Fruit fly (Drosophila melanogaster) whole organism, embryonic: ENCODE measurements around the gene Cog3.

Experiments
- BEAF-32 ChIP-seq: fragments of 200-800 bp; sonication (Bioruptor generic); optimal IDR thresholded peaks from 3 replicates; lab custom pipeline; 2017; ENCODE audit warnings: missing biosample characterization, missing genetic modification characterization, mild to moderate bottlenecking, moderate library complexity, missing genetic modification reagents
- C15 ChIP-seq: fragments of 200-800 bp; sonication (Bioruptor generic); IDR thresholded peaks from 3 replicates; pipeline ENCODE4 v1.3.6; 2022; ENCODE audit warnings: missing biosample characterization, missing genetic modification characterization
- CG12071 ChIP-seq: fragments of 200-800 bp; sonication (Bioruptor generic); optimal IDR thresholded peaks from 3 replicates; lab custom pipeline; 2018; ENCODE audit warnings: missing biosample characterization, mild to moderate bottlenecking, missing genetic modification characterization
- CG12104 ChIP-seq: fragments of 200-800 bp; sonication (Bioruptor generic); optimal IDR thresholded peaks from 3 replicates; lab custom pipeline; 2016; ENCODE audit warnings: missing biosample characterization, missing genetic modification characterization
- CG12219 ChIP-seq: fragments of 200-800 bp; sonication (Bioruptor generic); optimal IDR thresholded peaks from 3 replicates; lab custom pipeline; 2018; ENCODE audit warnings: missing biosample characterization, mild to moderate bottlenecking, missing genetic modification characterization
- CG13287 ChIP-seq: fragments of 200-800 bp; sonication (Bioruptor generic); IDR thresholded peaks from 2 replicates; pipeline ENCODE4 v1.3.6; 2022; ENCODE audit warnings: missing biosample characterization, missing genetic modification characterization; ENCODE audit not compliant: partially characterized antibody
- CG13894 ChIP-seq: fragments of 200-800 bp; sonication (Bioruptor generic); optimal IDR thresholded peaks from 3 replicates; lab custom pipeline; 2018; ENCODE audit warnings: missing biosample characterization, mild to moderate bottlenecking, missing genetic modification characterization, moderate library complexity
- CG14014 ChIP-seq: fragments of 200-800 bp; sonication (Bioruptor generic); IDR thresholded peaks from 2 replicates; pipeline ENCODE4 v1.3.6; 2022; ENCODE audit warnings: missing biosample characterization, missing genetic modification characterization
- CG15073 ChIP-seq: fragments of 200-800 bp; sonication (Bioruptor generic); optimal IDR thresholded peaks from 2 replicates; lab custom pipeline; 2016; ENCODE audit warnings: missing biosample characterization, missing genetic modification characterization
- CG15479 ChIP-seq: fragments of 200-800 bp; sonication (Bioruptor generic); optimal IDR thresholded peaks from 3 replicates; lab custom pipeline; 2019; ENCODE audit warnings: missing biosample characterization, mild to moderate bottlenecking, missing genetic modification characterization, moderate library complexity
- CG15514 ChIP-seq: fragments of 200-800 bp; sonication (Bioruptor generic); optimal IDR thresholded peaks from 3 replicates; lab custom pipeline; 2017; ENCODE audit warnings: missing biosample characterization, missing genetic modification characterization, mild to moderate bottlenecking, moderate library complexity, missing genetic modification reagents
- CG15696 ChIP-seq: fragments of 200-800 bp; sonication (Bioruptor generic); optimal IDR thresholded peaks from 2 replicates; lab custom pipeline; 2019; ENCODE audit warnings: missing biosample characterization, mild to moderate bottlenecking, missing genetic modification characterization, moderate library complexity
- CG17361 ChIP-seq: fragments of 200-800 bp; sonication (Bioruptor generic); IDR thresholded peaks from 3 replicates; pipeline ENCODE4 v1.3.6; 2022; ENCODE audit warnings: missing biosample characterization, missing genetic modification characterization
- CG18011 ChIP-seq: fragments of 200-800 bp; sonication (Bioruptor generic); optimal IDR thresholded peaks from 2 replicates; lab custom pipeline; 2017; ENCODE audit warnings: missing biosample characterization, missing genetic modification characterization, mild to moderate bottlenecking, moderate library complexity, missing genotype
- CG3065 ChIP-seq: fragments of 200-800 bp; sonication (Bioruptor generic); optimal IDR thresholded peaks from 2 replicates; lab custom pipeline; 2016; ENCODE audit warnings: missing biosample characterization, missing genetic modification characterization
- CG31365 ChIP-seq: fragments of 200-800 bp; sonication (Bioruptor generic); optimal IDR thresholded peaks from 2 replicates; lab custom pipeline; 2018; ENCODE audit warnings: missing biosample characterization, mild to moderate bottlenecking, missing genetic modification characterization
- CG34422 ChIP-seq: fragments of 200-800 bp; sonication (Bioruptor generic); IDR thresholded peaks from 3 replicates; pipeline ENCODE4 v1.3.6; 2022; ENCODE audit warnings: missing biosample characterization, missing genetic modification characterization
- CG3995 ChIP-seq: fragments of 200-800 bp; sonication (Bioruptor generic); optimal IDR thresholded peaks from 3 replicates; lab custom pipeline; 2016; ENCODE audit warnings: missing biosample characterization, missing genetic modification characterization
- CG4328 ChIP-seq: fragments of 200-800 bp; sonication (Bioruptor generic); optimal IDR thresholded peaks from 3 replicates; lab custom pipeline; 2017; ENCODE audit warnings: missing biosample characterization, missing genetic modification reagents, missing genetic modification characterization
- CG4424 ChIP-seq: fragments of 200-800 bp; sonication (Bioruptor generic); optimal IDR thresholded peaks from 3 replicates; lab custom pipeline; 2016; ENCODE audit warnings: missing biosample characterization, missing genetic modification characterization
- CG6765 ChIP-seq: fragments of 200-800 bp; sonication (Bioruptor generic); optimal IDR thresholded peaks from 3 replicates; lab custom pipeline; 2017; ENCODE audit warnings: missing biosample characterization, mild to moderate bottlenecking, missing genetic modification characterization
- CG6791 ChIP-seq: fragments of 200-800 bp; sonication (Bioruptor generic); IDR thresholded peaks from 3 replicates; pipeline ENCODE4 v1.3.6; 2022; ENCODE audit warnings: missing biosample characterization, missing genetic modification characterization; ENCODE audit not compliant: partially characterized antibody
- CG7786 ChIP-seq: fragments of 200-800 bp; sonication (Bioruptor generic); optimal IDR thresholded peaks from 2 replicates; lab custom pipeline; 2016; ENCODE audit warnings: missing biosample characterization, missing genetic modification characterization
- CG7839 ChIP-seq: fragments of 200-800 bp; sonication (Bioruptor generic); optimal IDR thresholded peaks from 3 replicates; lab custom pipeline; 2018; ENCODE audit warnings: missing biosample characterization, mild to moderate bottlenecking, missing genetic modification characterization, moderate library complexity
- Dad ChIP-seq: fragments of 200-800 bp; sonication (Bioruptor generic); optimal IDR thresholded peaks from 3 replicates; lab custom pipeline; 2016; ENCODE audit warnings: missing biosample characterization, missing genetic modification characterization
- Eip74EF ChIP-seq, 2 experiments: fragments of 200-800 bp in 1 of 2; fragments of >200 bp in 1 of 2; sonication (Bioruptor generic) in 1 of 2; optimal IDR thresholded peaks; 2 replicates each; lab custom pipeline; 2017 to 2019; ENCODE audit warnings: missing biosample characterization in 2 of 2, missing genetic modification characterization in 2 of 2, mild to moderate bottlenecking in 1 of 2, moderate library complexity in 1 of 2
- Fer2 ChIP-seq: fragments of 200-800 bp; sonication (Bioruptor generic); optimal IDR thresholded peaks from 2 replicates; lab custom pipeline; 2018; ENCODE audit warnings: missing biosample characterization, mild to moderate bottlenecking, missing genetic modification characterization, moderate library complexity
- H2.0 ChIP-seq: fragments of 200-800 bp; sonication (Bioruptor generic); IDR thresholded peaks from 2 replicates; pipeline ENCODE4 v1.3.6; 2022; ENCODE audit warnings: missing biosample characterization, missing genetic modification characterization
- Med ChIP-seq: fragments of 200-800 bp; sonication (Bioruptor generic); peaks from one replicate; lab custom pipeline; 2016; ENCODE audit warnings: missing biosample characterization, missing genetic modification characterization, mild to moderate bottlenecking, inconsistent platforms, moderate library complexity
- Mes4 ChIP-seq: fragments of 200-800 bp; sonication (Bioruptor generic); optimal IDR thresholded peaks from 2 replicates; lab custom pipeline; 2016; ENCODE audit warnings: missing biosample characterization, missing genetic modification characterization
- Myb ChIP-seq: fragments of 200-800 bp; sonication (Bioruptor generic); optimal IDR thresholded peaks from 2 replicates; lab custom pipeline; 2016; ENCODE audit warnings: missing biosample characterization, missing genetic modification characterization
- Nf-YC ChIP-seq: fragments of 200-800 bp; optimal IDR thresholded peaks from 3 replicates; lab custom pipeline; 2019; ENCODE audit warnings: missing biosample characterization, mild to moderate bottlenecking, missing genetic modification characterization, moderate library complexity
- Pdp1 ChIP-seq, 2 experiments: fragments of 200-800 bp; sonication (Bioruptor generic); optimal IDR thresholded peaks; 3 replicates each; lab custom pipeline; 2016; ENCODE audit warnings: missing biosample characterization in 2 of 2, missing genetic modification characterization in 2 of 2, mild to moderate bottlenecking in 1 of 2, moderate library complexity in 1 of 2
- Sry-β ChIP-seq: fragments of 200-800 bp; sonication (Bioruptor generic); optimal IDR thresholded peaks from 2 replicates; lab custom pipeline; 2018; ENCODE audit warnings: missing biosample characterization, mild to moderate bottlenecking, missing genetic modification characterization, moderate library complexity
- cato ChIP-seq: fragments of 200-800 bp; sonication (Bioruptor generic); optimal IDR thresholded peaks from 2 replicates; lab custom pipeline; 2016; ENCODE audit warnings: missing biosample characterization, missing genetic modification characterization, borderline replicate concordance
- dmrt11E ChIP-seq: fragments of 200-800 bp; sonication (Bioruptor generic); optimal IDR thresholded peaks from 3 replicates; lab custom pipeline; 2018; ENCODE audit warnings: missing biosample characterization, mild to moderate bottlenecking, missing genetic modification characterization, moderate library complexity
- ewg ChIP-seq: fragments of 200-800 bp; sonication (Bioruptor generic); optimal IDR thresholded peaks from 3 replicates; lab custom pipeline; 2017; ENCODE audit warnings: mild to moderate bottlenecking, missing biosample characterization, missing genetic modification reagents, missing genetic modification characterization
- exex ChIP-seq: fragments of 200-800 bp; sonication (Bioruptor generic); optimal IDR thresholded peaks from 4 replicates; lab custom pipeline; 2018; ENCODE audit warnings: missing biosample characterization, mild to moderate bottlenecking, missing genetic modification characterization, moderate library complexity
- fd3F ChIP-seq: fragments of 200-800 bp; sonication (Bioruptor generic); optimal IDR thresholded peaks from 2 replicates; lab custom pipeline; 2018; ENCODE audit warnings: missing biosample characterization, mild to moderate bottlenecking, missing genetic modification characterization, moderate library complexity
- gce ChIP-seq: fragments of 200-800 bp; sonication (Bioruptor generic); IDR thresholded peaks from 3 replicates; pipeline ENCODE4 v1.3.6; 2022; ENCODE audit warnings: missing biosample characterization, missing genetic modification characterization
- gsb ChIP-seq: fragments of 200-800 bp; sonication (Bioruptor generic); IDR thresholded peaks from 2 replicates; pipeline ENCODE4 v1.3.6; 2022; ENCODE audit warnings: missing biosample characterization, missing genetic modification characterization
- lola ChIP-seq, 3 experiments: fragments of >200 bp in 2 of 3; fragments of 200-800 bp in 1 of 3; sonication (Bioruptor generic) in 1 of 3; optimal IDR thresholded peaks; 2 replicates each; lab custom pipeline; 2017 to 2019; ENCODE audit warnings: missing biosample characterization in 3 of 3, missing genetic modification characterization in 3 of 3, mild to moderate bottlenecking in 1 of 3, moderate library complexity in 1 of 3
- pho ChIP-seq: fragments of 200-800 bp; sonication (Bioruptor generic); optimal IDR thresholded peaks from 2 replicates; lab custom pipeline; 2016; ENCODE audit warnings: missing biosample characterization, missing genetic modification characterization
- phol ChIP-seq: fragments of 200-800 bp; sonication (Bioruptor generic); optimal IDR thresholded peaks from 3 replicates; lab custom pipeline; 2018; ENCODE audit warnings: missing biosample characterization, mild to moderate bottlenecking, missing genetic modification characterization, moderate library complexity
- pros ChIP-seq: fragments of 200-800 bp; sonication (Bioruptor generic); optimal IDR thresholded peaks from 3 replicates; lab custom pipeline; 2019; ENCODE audit warnings: missing biosample characterization, mild to moderate bottlenecking, missing genetic modification characterization, moderate library complexity
- psq ChIP-seq: fragments of 200-800 bp; sonication (Bioruptor generic); optimal IDR thresholded peaks from 2 replicates; lab custom pipeline; 2017; ENCODE audit warnings: missing biosample characterization, missing genetic modification characterization
- sug ChIP-seq: fragments of 200-800 bp; optimal IDR thresholded peaks from 2 replicates; lab custom pipeline; 2019; ENCODE audit warnings: missing biosample characterization, mild to moderate bottlenecking, missing genetic modification characterization, moderate library complexity
- tap ChIP-seq: fragments of 200-800 bp; optimal IDR thresholded peaks from 3 replicates; lab custom pipeline; 2019; ENCODE audit warnings: missing biosample characterization, mild to moderate bottlenecking, missing genetic modification characterization, moderate library complexity
- trem ChIP-seq: fragments of 200-800 bp; optimal IDR thresholded peaks from 3 replicates; lab custom pipeline; 2019; ENCODE audit warnings: missing biosample characterization, mild to moderate bottlenecking, missing genetic modification characterization, moderate library complexity

The Cog3 gene

dm6 chr2L:3457007-3457406 lies at the start of gene Cog3, which contains the start of gene Sec5 (continued):
- TF ChIP-seq CG6791 (GFP tag; lab: Robert Waterston, UW): no peak
- TF ChIP-seq CG18011: peak; percentile 29
- peak; percentile 66 for TF ChIP-seq Fer2 (tag; lab: Kevin White, UChicago)
- TF ChIP-seq CG13287 (GFP tag; lab: Robert Waterston, UW): peak; percentile 21; the same call in 1 of the 2 replicates
- TF ChIP-seq CG13894 (tag; lab: Kevin White, UChicago): no peak
- peak; percentile 30 for TF ChIP-seq CG7786 (GFP tag; lab: Kevin White, UChicago)
- TF ChIP-seq phol: peak; percentile 87
- no peak; the same call in 1 of the 3 replicates for TF ChIP-seq CG17361 (GFP tag; lab: Robert Waterston, UW)
- TF ChIP-seq CG4328: peak; percentile 63
- TF ChIP-seq Pdp1 (GFP tag; optimal IDR thresholded peaks at IDR 0.05; lab: Kevin White, UChicago): peak; percentile 22 to 71
- TF ChIP-seq CG12071 (GFP tag; lab: Kevin White, UChicago): no peak
- TF ChIP-seq trem (tag; lab: Kevin White, UChicago): peak; percentile 83
- TF ChIP-seq gsb (GFP tag; lab: Robert Waterston, UW): no peak
- TF ChIP-seq CG15479: no peak
- no peak for TF ChIP-seq CG15073 (GFP tag; lab: Kevin White, UChicago)
- peak; percentile 82 for TF ChIP-seq CG34422 (GFP tag; lab: Robert Waterston, UW)
- TF ChIP-seq CG12104 (GFP tag; lab: Kevin White, UChicago): peak; percentile 58
- peak; percentile 100 for TF ChIP-seq Sry-β (GFP tag; lab: Kevin White, UChicago)
- TF ChIP-seq CG7839 (tag; lab: Kevin White, UChicago): no peak
- TF ChIP-seq CG14014 (GFP tag; lab: Robert Waterston, UW): peak; percentile 47; the same call in 1 of the 2 replicates
- peak; percentile 29 for TF ChIP-seq pho (GFP tag; lab: Kevin White, UChicago)
- no peak for TF ChIP-seq Myb (GFP tag; lab: Kevin White, UChicago)
- TF ChIP-seq exex (tag; lab: Kevin White, UChicago): no peak
- no peak for TF ChIP-seq pros
- TF ChIP-seq H2.0 (GFP tag; lab: Robert Waterston, UW): peak; percentile 23; the same call in 1 of the 2 replicates
- peak; percentile 75 for TF ChIP-seq Nf-YC (tag; lab: Kevin White, UChicago)
- TF ChIP-seq Eip74EF (GFP tag; optimal IDR thresholded peaks at IDR 0.05; lab: Kevin White, UChicago): no peak
- no peak for TF ChIP-seq CG3065 (GFP tag; lab: Kevin White, UChicago)
- no peak for TF ChIP-seq C15 (GFP tag; lab: Robert Waterston, UW)
- TF ChIP-seq CG15696: peak; percentile 69
- peak; percentile 70 for TF ChIP-seq CG4424 (GFP tag; lab: Kevin White, UChicago)
- peak; percentile 89 for TF ChIP-seq Med (GFP tag; lab: Kevin White, UChicago)
- TF ChIP-seq CG15514 (GFP tag; lab: Kevin White, UChicago): peak; percentile 74
- TF ChIP-seq CG12219: no peak
- peak; percentile 81 for TF ChIP-seq sug (tag; lab: Kevin White, UChicago)
- no peak for TF ChIP-seq CG6765
- TF ChIP-seq lola (GFP tag; optimal IDR thresholded peaks at IDR 0.05; lab: Kevin White, UChicago): peak in 1 of 3 experiments; percentile 59
- TF ChIP-seq tap (tag; lab: Kevin White, UChicago): no peak
- peak; percentile 7 for TF ChIP-seq cato (GFP tag; lab: Kevin White, UChicago)
- TF ChIP-seq BEAF-32: peak; percentile 24
- TF ChIP-seq CG31365: no peak
- TF ChIP-seq ewg (GFP tag; lab: Kevin White, UChicago): no peak
- TF ChIP-seq gce (GFP tag; lab: Robert Waterston, UW): no peak
- peak; percentile 31 for TF ChIP-seq CG3995 (GFP tag; lab: Kevin White, UChicago)
- TF ChIP-seq fd3F (GFP tag; lab: Kevin White, UChicago): peak; percentile 34
- peak; percentile 14 for TF ChIP-seq psq (GFP tag; lab: Kevin White, UChicago)
- TF ChIP-seq Dad (GFP tag; lab: Kevin White, UChicago): no peak
- peak; percentile 3 for TF ChIP-seq Mes4 (GFP tag; lab: Kevin White, UChicago)
- peak; percentile 58 for TF ChIP-seq dmrt11E (tag; lab: Kevin White, UChicago)
